Worm (Caenorhabditis elegans) whole organism, mixed stage, embryonic: ENCODE data around the gene Y53F4B.36.

ENCODE experiments used
- bed-3 ChIP-seq: fragments of 200-800 bp; sonication (Bioruptor generic); optimal IDR thresholded peaks from 3 replicates; lab custom pipeline; 2018; ENCODE audit warnings: mild to moderate bottlenecking, missing genetic modification characterization, moderate library complexity, missing compliant biosample characterization
- blmp-1 ChIP-seq: fragments of 150-350 bp; optimal IDR thresholded peaks from 2 replicates; lab custom pipeline; 2014; ENCODE audit warnings: missing biosample characterization, missing genetic modification characterization
- ceh-39 ChIP-seq: fragments of 150-350 bp; optimal IDR thresholded peaks from 2 replicates; lab custom pipeline; 2014; ENCODE audit warnings: missing biosample characterization, missing genetic modification characterization
- ceh-43 ChIP-seq: fragments of 200-800 bp; sonication (Bioruptor generic); optimal IDR thresholded peaks from 2 replicates; lab custom pipeline; 2018; ENCODE audit warnings: mild to moderate bottlenecking, missing genetic modification characterization, moderate library complexity, missing compliant biosample characterization
- ceh-83 ChIP-seq: fragments of 200-800 bp; sonication (Bioruptor generic); optimal IDR thresholded peaks from 2 replicates; lab custom pipeline; 2018; ENCODE audit warnings: mild to moderate bottlenecking, missing genetic modification characterization, missing compliant biosample characterization
- ces-1 ChIP-seq: fragments of 150-350 bp; optimal IDR thresholded peaks from 2 replicates; lab custom pipeline; 2014; ENCODE audit warnings: missing biosample characterization, missing genetic modification reagents, missing genetic modification characterization
- cnd-1 ChIP-seq: fragments of 200-800 bp; sonication (Bioruptor generic); optimal IDR thresholded peaks from 2 replicates; lab custom pipeline; 2018; ENCODE audit warnings: mild to moderate bottlenecking, missing genetic modification characterization, missing compliant biosample characterization
- drap-1 ChIP-seq: fragments of 200-800 bp; sonication (Bioruptor generic); optimal IDR thresholded peaks from 3 replicates; lab custom pipeline; 2018; ENCODE audit warnings: mild to moderate bottlenecking, missing genetic modification characterization, missing compliant biosample characterization
- elt-1 ChIP-seq: sonication (generic microtip); optimal IDR thresholded peaks from 2 replicates; lab custom pipeline; 2017; ENCODE audit warnings: missing genetic modification characterization, mild to moderate bottlenecking, missing compliant biosample characterization, antibody characterized with exemption, moderate library complexity, borderline replicate concordance; ENCODE audit not compliant: insufficient read depth
- elt-3 ChIP-seq: fragments of 150-350 bp; optimal IDR thresholded peaks from 2 replicates; lab custom pipeline; 2014; ENCODE audit warnings: missing biosample characterization, missing genetic modification characterization
- flh-1 ChIP-seq: fragments of 200-800 bp; sonication (Bioruptor generic); optimal IDR thresholded peaks from 2 replicates; lab custom pipeline; 2018; ENCODE audit warnings: mild to moderate bottlenecking, missing genetic modification characterization, moderate library complexity, missing compliant biosample characterization
- hlh-1 ChIP-seq: fragments of 150-350 bp; optimal IDR thresholded peaks from 2 replicates; lab custom pipeline; 2014; ENCODE audit warnings: missing biosample characterization, missing genetic modification reagents, missing genetic modification characterization
- lin-13 ChIP-seq: fragments of 150-350 bp; optimal IDR thresholded peaks from 2 replicates; lab custom pipeline; 2014; ENCODE audit warnings: missing biosample characterization, missing genetic modification characterization
- lin-32 ChIP-seq: fragments of 200-800 bp; sonication (Bioruptor generic); optimal IDR thresholded peaks from 2 replicates; lab custom pipeline; 2018; ENCODE audit warnings: mild to moderate bottlenecking, missing genetic modification characterization, missing compliant biosample characterization
- lsy-2 ChIP-seq: fragments of 150-350 bp; optimal IDR thresholded peaks from 2 replicates; lab custom pipeline; 2014; ENCODE audit warnings: missing biosample characterization, missing genetic modification characterization
- mep-1 ChIP-seq: fragments of 150-350 bp; optimal IDR thresholded peaks from 2 replicates; lab custom pipeline; 2017; ENCODE audit warnings: missing biosample characterization, missing genetic modification reagents, missing genetic modification characterization, inconsistent platforms
- nhr-28 ChIP-seq: fragments of 150-350 bp; optimal IDR thresholded peaks from 2 replicates; lab custom pipeline; 2014; ENCODE audit warnings: missing biosample characterization, missing genetic modification characterization
- nhr-76 ChIP-seq: sonication (generic microtip); optimal IDR thresholded peaks from 2 replicates; lab custom pipeline; 2017; ENCODE audit warnings: missing biosample characterization, missing genetic modification characterization
- pha-4 ChIP-seq: fragments of 150-350 bp; optimal IDR thresholded peaks from 2 replicates; lab custom pipeline; 2018; ENCODE audit warnings: missing biosample characterization, missing genetic modification reagents, missing genetic modification characterization
- sem-2 ChIP-seq: fragments of 200-800 bp; sonication (Bioruptor generic); optimal IDR thresholded peaks from 2 replicates; lab custom pipeline; 2018; ENCODE audit warnings: mild to moderate bottlenecking, missing genetic modification characterization, missing compliant biosample characterization
- snpc-4 ChIP-seq: fragments of 150-350 bp; optimal IDR thresholded peaks from 2 replicates; lab custom pipeline; 2014; ENCODE audit warnings: missing biosample characterization, missing genetic modification characterization
- sptf-1 ChIP-seq: sonication (generic microtip); optimal IDR thresholded peaks from 2 replicates; lab custom pipeline; 2017; ENCODE audit warnings: mild to moderate bottlenecking, missing genetic modification characterization, moderate library complexity, missing compliant biosample characterization
- tbx-8 ChIP-seq: fragments of 200-800 bp; sonication (Bioruptor generic); optimal IDR thresholded peaks from 2 replicates; lab custom pipeline; 2018; ENCODE audit warnings: mild to moderate bottlenecking, missing genetic modification characterization, moderate library complexity, missing compliant biosample characterization
- unc-120 ChIP-seq: sonication (generic microtip); optimal IDR thresholded peaks from 2 replicates; lab custom pipeline; 2017; ENCODE audit warnings: missing genetic modification characterization, missing compliant biosample characterization; ENCODE audit not compliant: poor library complexity, severe bottlenecking
- unc-39 ChIP-seq: fragments of 150-350 bp; optimal IDR thresholded peaks from 2 replicates; lab custom pipeline; 2014; ENCODE audit warnings: missing biosample characterization, missing genetic modification characterization
- unc-62 ChIP-seq: fragments of 150-350 bp; optimal IDR thresholded peaks from 2 replicates; lab custom pipeline; 2014; ENCODE audit warnings: missing biosample characterization, missing genetic modification reagents, missing genetic modification characterization
- zip-8 ChIP-seq: fragments of 150-350 bp; optimal IDR thresholded peaks from 2 replicates; lab custom pipeline; 2014; ENCODE audit warnings: missing biosample characterization, missing genetic modification characterization
- ztf-11 ChIP-seq: fragments of 150-350 bp; optimal IDR thresholded peaks from 2 replicates; lab custom pipeline; 2014; ENCODE audit warnings: missing biosample characterization, missing genetic modification characterization

Gene Y53F4B.36

DNA sequence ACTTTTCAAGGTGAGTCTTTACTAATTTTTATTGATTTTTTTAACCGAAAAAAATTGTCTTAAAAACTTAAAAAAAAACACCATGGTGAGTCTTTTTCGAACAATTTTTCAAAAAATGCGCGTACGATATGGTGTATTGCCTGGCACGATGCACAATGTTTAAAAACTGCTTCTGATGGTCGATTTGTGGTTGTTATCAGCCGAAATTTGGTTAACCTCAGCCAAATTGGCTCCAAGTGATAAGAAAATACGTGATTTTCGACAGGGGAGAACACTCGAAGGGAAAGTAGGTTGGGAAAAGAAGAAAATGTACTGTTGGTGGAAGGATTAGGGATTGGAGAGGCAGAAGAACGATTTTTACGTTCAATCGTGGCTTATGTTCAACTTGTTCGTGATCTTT, 31.8 kb downstream of the Y53F4B.36 start:
- TF ChIP-seq elt-3 (tag; lab: Kevin White, UChicago) = no peak
- no peak for TF ChIP-seq lsy-2 (tag; lab: Kevin White, UChicago)
- TF ChIP-seq flh-1 (GFP tag; lab: Kevin White, UChicago) = no peak
- no peak for TF ChIP-seq cnd-1
- no peak for TF ChIP-seq lin-32
- no peak for TF ChIP-seq pha-4 (tag; lab: Kevin White, UChicago)
- TF ChIP-seq drap-1 (GFP tag; lab: Kevin White, UChicago) = no peak
- TF ChIP-seq mep-1 (tag; lab: Kevin White, UChicago) = no peak
- TF ChIP-seq unc-39 (tag; lab: Kevin White, UChicago) = no peak
- no peak for TF ChIP-seq zip-8
- no peak for TF ChIP-seq lin-13 (tag; lab: Kevin White, UChicago)
- no peak for TF ChIP-seq unc-62 (GFP tag; lab: Kevin White, UChicago)
- TF ChIP-seq snpc-4 (tag; lab: Kevin White, UChicago) = no peak
- no peak for TF ChIP-seq tbx-8 (GFP tag; lab: Kevin White, UChicago)
- TF ChIP-seq sem-2 (GFP tag; lab: Kevin White, UChicago) = no peak

- TF ChIP-seq mep-1 (tag; lab: Kevin White, UChicago) = peak; percentile 3
- no peak for TF ChIP-seq ztf-11 (tag; lab: Kevin White, UChicago)
- peak; percentile 93 for TF ChIP-seq lsy-2 (tag; lab: Kevin White, UChicago)
- no peak for TF ChIP-seq blmp-1
Observed at ce11 chrII:15208151-15208550, 32.4 kb downstream of the Y53F4B.36 start.

- TF ChIP-seq ceh-43 (GFP tag; lab: Kevin White, UChicago) = no peak
Observed at ce11 chrII:15208874-15209273, 33.1 kb downstream of the Y53F4B.36 start.

DNA sequence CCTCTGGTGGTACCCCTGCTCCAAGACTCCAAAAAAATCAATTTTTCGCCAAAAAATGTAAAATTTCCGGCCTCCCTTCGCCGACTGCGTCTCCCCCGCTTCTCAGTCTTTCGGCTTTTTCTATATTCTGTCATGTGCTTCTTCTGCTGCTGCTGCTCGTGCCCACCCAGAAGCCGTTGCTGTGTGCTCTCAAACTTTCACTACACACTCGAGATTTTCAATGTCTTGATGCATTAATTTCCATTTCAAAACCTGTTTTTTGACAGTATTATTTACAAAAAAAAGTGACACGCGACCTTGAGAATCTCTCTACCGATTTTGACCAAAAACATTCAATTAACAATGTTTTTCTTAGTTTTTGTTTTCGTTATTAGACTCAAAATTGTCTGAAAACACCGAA, 33.6 kb downstream of the Y53F4B.36 start:
- TF ChIP-seq ces-1 (GFP tag; lab: Kevin White, UChicago) (no peak), nhr-76 (tag; lab: Kevin White, UChicago) (no peak), unc-120 (no peak), drap-1 (GFP tag; lab: Kevin White, UChicago) (no peak), mep-1 (tag; lab: Kevin White, UChicago) (no peak), unc-62 (GFP tag; lab: Kevin White, UChicago) (no peak), bed-3 (GFP tag; lab: Kevin White, UChicago) (no peak)

DNA sequence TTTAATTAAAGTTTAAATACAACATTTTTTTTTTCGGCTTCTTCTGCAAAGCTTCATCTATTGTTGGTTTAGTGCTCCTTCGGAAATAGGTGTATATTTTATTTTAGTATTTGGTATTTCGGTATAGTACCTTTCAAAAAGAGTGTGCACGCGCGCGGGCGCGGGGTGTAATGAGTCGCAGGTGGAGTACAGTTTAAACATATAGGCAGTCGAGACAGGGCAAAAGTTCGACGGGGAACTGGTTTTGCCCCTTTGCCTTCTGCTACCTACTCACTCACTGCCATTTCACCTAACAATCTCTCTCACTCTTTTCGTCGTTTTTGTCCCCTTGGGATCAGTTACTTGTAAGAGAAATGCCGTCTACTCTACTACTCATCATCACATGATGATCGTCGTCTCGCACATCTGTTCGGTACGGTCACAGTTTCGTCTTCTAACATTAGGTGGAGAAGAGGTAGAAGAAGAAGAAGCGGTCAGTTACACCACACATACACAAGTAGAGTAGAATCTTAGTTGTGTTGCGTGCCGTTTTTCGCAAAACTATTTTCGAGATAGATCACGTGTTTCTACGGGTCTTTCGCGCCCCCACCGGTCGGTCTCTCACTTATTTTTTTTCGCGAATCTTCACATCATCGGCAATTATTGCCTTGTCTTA, 36.6 kb downstream of the Y53F4B.36 start:
- TF ChIP-seq lin-32 (no peak), drap-1 (GFP tag; lab: Kevin White, UChicago) (no peak), unc-120 (no peak), sem-2 (GFP tag; lab: Kevin White, UChicago) (no peak), ceh-83 (GFP tag; lab: Kevin White, UChicago) (no peak), hlh-1 (tag; lab: Kevin White, UChicago) (no peak), tbx-8 (GFP tag; lab: Kevin White, UChicago) (no peak), nhr-28 (tag; lab: Kevin White, UChicago) (no peak), ceh-39 (tag; lab: Kevin White, UChicago) (no peak), elt-3 (tag; lab: Kevin White, UChicago) (no peak), nhr-76 (tag; lab: Kevin White, UChicago) (no peak), mep-1 (tag; lab: Kevin White, UChicago) (no peak), pha-4 (tag; lab: Kevin White, UChicago) (no peak), ces-1 (GFP tag; lab: Kevin White, UChicago) (no peak), blmp-1 (no peak), elt-1 (tag; lab: Kevin White, UChicago) (no peak), sptf-1 (no peak), lsy-2 (tag; lab: Kevin White, UChicago) (no peak)

ce11 chrII:15213732-15214131, 38.0 kb downstream of the Y53F4B.36 start:
- TF ChIP-seq elt-1 (tag; lab: Kevin White, UChicago) = peak; percentile 97
- TF ChIP-seq nhr-76 (tag; lab: Kevin White, UChicago) = no peak
